Fruit fly (Drosophila melanogaster): ENCODE results near the gene CG8620.

CG8620 gene

DNA sequence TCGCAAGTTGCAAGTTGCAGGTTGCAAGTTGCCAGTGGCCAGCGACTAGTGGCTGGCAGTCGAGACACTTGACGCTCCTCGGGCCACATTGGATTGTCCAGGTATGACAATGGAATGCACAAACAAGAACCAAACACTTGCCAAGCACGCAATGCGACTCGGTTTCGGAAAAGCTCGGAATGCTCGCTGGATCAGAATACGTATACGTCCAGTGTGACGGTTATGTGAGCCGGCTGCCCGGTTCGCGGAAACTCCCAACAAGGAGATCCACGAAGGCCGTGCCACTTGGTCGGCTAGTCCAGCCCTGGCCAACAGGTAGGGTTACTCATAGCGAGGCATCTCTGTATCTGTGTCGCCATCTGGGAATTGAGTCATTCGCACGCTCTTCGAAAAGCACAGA lies 21.2 kb upstream of the CG8620 start:
- TF ChIP-seq usp (GFP tag; optimal IDR thresholded peaks at IDR 0.05) (no peak), Dll (optimal IDR thresholded peaks at IDR 0.05) (no peak), CG8478 (optimal IDR thresholded peaks at IDR 0.05) (no peak), psq (optimal IDR thresholded peaks at IDR 0.05) (no peak), EcR (GFP tag; optimal IDR thresholded peaks at IDR 0.05) (no peak), pan (optimal IDR thresholded peaks at IDR 0.05) (no peak)

DNA sequence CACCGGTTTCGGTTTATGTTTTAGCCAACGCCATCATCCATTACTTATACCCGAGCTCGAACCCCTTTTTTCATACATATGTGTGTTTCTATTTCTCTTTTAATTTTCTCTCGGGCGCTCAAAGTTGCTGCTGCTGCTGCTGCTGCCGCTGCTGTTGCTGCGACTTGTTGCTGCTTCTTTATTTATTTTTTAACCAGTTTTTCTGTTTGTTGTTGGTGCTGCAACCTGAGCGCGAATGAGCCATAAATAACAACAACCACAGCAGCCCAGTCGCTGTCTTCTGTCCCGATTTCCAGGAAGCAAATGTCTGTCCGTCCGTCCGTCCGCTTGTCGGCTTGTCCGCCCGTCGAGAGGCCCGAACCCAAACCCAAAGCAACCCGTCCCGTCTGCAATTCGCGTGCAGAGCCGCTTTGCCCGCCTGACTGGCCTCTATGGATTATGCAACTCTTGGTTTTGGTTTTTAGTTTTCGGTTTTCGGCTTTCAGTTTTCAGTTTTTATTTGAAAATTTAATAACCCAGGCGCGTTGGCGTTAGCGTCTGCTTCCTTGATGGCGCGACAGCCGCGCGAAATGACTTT lies 20.2 kb upstream of the CG8620 start:
- TF ChIP-seq Dll (optimal IDR thresholded peaks at IDR 0.05) = no peak
- TF ChIP-seq pan (optimal IDR thresholded peaks at IDR 0.05) = no peak
- TF ChIP-seq psq (optimal IDR thresholded peaks at IDR 0.05) = no peak
- TF ChIP-seq CG8478 (optimal IDR thresholded peaks at IDR 0.05) = no peak
- no peak for TF ChIP-seq usp (GFP tag; optimal IDR thresholded peaks at IDR 0.05)
- no peak for TF ChIP-seq EcR (GFP tag; optimal IDR thresholded peaks at IDR 0.05)

DNA sequence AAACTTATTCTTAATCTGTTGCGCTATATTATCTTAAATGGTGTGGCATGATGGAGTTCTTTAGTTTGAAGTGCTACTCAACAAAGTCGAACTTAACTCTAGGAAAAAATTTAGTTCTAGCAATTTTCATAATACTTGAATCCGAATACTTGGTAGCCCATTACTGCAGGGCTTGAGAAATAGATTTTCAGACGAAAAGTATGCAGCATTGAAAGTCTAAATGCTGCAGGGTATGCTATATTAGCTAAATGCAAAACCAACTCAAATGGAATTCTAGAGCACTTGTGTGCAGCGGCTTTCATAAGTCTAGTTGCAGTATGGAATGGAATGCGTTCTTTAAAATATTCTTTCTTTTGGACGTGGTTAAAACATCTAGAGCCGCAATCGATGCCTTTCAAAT lies 14.6 kb upstream of the CG8620 start:
- TF ChIP-seq usp (GFP tag; optimal IDR thresholded peaks at IDR 0.05) = no peak
- no peak for TF ChIP-seq psq (optimal IDR thresholded peaks at IDR 0.05)
- no peak for TF ChIP-seq EcR (GFP tag; optimal IDR thresholded peaks at IDR 0.05)
- TF ChIP-seq CG8478 (optimal IDR thresholded peaks at IDR 0.05) = no peak
- TF ChIP-seq pan (optimal IDR thresholded peaks at IDR 0.05) = no peak
- no peak for TF ChIP-seq Dll (optimal IDR thresholded peaks at IDR 0.05)

DNA sequence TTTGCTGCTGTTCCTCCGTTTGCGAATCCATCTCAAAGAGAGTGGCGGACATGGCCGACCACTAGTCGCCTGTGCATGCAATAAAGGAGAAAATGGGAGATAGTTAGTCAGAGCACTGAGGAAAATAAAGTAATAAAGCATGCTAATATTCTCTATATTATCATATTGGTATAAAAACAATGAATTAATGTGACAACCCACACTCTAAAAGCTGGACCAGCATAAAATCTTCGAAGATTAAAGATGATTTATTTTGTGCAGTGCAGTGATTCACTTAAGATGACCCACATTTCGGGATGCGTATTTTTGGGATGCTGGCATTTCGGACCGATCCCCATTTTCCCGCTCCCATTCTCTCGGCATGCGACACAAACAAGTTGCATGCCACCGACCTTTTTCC lies 10.1 kb upstream of the CG8620 start:
- TF ChIP-seq EcR (GFP tag; optimal IDR thresholded peaks at IDR 0.05) (no peak), Dll (optimal IDR thresholded peaks at IDR 0.05) (no peak), usp (GFP tag; optimal IDR thresholded peaks at IDR 0.05) (no peak), pan (optimal IDR thresholded peaks at IDR 0.05) (no peak), CG8478 (optimal IDR thresholded peaks at IDR 0.05) (no peak), psq (optimal IDR thresholded peaks at IDR 0.05) (no peak)

DNA sequence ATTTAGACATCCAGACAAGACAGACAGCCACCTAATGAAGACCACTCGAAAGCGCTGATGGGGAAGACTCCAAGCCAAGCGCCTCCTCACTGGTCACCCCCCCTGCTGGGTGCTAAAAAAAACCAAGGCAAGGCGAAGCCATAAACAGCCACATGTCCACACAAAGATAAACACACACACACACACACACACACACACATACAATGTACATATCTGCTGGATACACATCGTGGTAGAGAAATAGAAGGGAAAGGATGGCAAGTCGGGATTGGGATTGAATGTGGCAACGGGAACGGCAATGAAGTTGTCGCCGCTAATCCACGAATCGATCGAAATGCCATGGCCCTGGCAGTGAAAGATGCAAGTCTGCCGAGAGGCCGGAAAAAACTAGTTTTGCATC lies 8.5 kb upstream of the CG8620 start:
- no peak for TF ChIP-seq pan (optimal IDR thresholded peaks at IDR 0.05)
- no peak for TF ChIP-seq psq (optimal IDR thresholded peaks at IDR 0.05)
- no peak for TF ChIP-seq Dll (optimal IDR thresholded peaks at IDR 0.05)
- no peak for TF ChIP-seq EcR (GFP tag; optimal IDR thresholded peaks at IDR 0.05)
- TF ChIP-seq usp (GFP tag; optimal IDR thresholded peaks at IDR 0.05) = no peak
- TF ChIP-seq CG8478 (optimal IDR thresholded peaks at IDR 0.05) = no peak

DNA sequence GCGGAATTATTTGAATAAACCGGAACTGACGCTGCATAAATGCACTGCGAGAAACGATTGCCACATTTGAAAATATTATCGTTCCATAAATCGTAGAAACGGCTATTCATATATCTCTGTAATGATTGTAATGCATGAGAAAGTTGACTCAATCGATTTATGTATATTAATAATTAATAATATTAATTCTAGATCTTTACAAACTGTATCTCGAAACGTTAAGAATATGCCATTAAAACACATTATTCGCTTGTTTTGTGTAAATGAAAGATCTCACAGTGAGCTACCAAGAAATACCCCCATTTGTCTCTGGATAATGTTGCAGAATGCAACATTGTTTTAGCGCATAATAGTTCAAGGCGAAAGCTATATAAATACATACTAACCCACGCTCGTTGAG lies 8.1 kb upstream of the CG8620 start:
- TF ChIP-seq pan (optimal IDR thresholded peaks at IDR 0.05) (no peak), Dll (optimal IDR thresholded peaks at IDR 0.05) (no peak), EcR (GFP tag; optimal IDR thresholded peaks at IDR 0.05) (no peak), usp (GFP tag; optimal IDR thresholded peaks at IDR 0.05) (no peak), CG8478 (optimal IDR thresholded peaks at IDR 0.05) (no peak), psq (optimal IDR thresholded peaks at IDR 0.05) (no peak)

DNA sequence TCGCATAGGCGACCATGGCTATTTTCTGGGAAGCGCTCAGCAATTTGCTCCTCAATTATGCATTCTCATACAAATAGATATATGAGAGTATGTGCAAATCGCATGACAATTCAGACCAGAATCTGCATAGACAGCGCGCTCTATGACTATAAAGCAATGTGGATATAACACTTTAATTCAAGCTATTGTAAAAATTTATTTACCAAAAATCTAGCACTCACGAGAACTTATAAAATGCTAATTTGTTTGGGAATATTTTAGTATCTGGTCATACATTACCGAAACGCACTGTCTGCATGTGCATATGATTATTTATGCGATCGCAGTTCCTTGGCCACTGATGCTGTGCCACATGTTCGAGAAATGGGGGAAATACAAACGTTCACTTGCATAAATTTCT lies 7.0 kb upstream of the CG8620 start:
- TF ChIP-seq Dll (optimal IDR thresholded peaks at IDR 0.05) = no peak
- no peak for TF ChIP-seq EcR (GFP tag; optimal IDR thresholded peaks at IDR 0.05)

DNA sequence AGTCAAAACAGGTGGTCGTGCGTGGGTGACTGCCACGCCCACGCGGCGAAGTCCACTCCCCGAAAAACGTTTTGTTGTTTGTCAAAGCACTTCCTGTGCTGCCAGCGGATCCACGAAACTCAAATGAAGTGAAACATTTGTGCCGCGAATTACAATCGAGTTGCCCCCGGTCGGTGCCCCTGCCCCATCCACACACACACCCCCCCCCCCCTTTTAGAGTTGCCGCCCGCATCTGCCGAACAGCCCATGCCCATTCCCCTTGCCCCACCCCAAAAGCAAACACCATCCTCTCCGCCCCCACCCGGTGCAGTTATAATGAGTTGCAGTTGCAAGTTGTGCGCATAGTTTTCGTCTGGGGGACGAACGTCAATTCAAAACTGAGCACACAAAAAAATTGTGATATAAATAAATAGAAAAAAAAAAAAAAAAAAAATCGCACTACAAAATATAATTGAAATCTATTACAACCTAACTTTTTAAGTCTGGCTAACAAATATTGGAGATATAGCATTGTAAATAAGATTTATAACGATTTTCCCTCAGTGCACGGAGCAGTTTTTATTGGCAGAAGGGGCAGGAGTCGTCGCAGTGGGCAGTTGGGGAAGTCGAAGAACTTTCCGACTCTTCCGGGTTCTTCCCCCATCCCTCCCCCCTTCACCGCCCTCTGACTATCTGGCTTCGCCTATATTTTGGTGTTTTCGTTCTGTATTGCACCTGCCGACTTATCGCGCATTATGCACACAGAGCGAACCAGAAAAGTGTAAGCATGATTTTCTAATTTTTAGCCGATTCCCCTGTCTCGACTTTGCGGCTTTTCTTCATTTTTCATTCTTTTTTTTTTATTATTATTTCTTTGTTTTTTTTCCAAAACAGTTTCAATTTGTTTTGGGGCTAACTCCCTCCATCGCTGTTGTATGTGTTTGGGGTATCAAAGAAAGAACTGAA lies 6.1 kb upstream of the CG8620 start:
- no peak for TF ChIP-seq pan (optimal IDR thresholded peaks at IDR 0.05)
- TF ChIP-seq EcR (GFP tag; optimal IDR thresholded peaks at IDR 0.05) = no peak

DNA sequence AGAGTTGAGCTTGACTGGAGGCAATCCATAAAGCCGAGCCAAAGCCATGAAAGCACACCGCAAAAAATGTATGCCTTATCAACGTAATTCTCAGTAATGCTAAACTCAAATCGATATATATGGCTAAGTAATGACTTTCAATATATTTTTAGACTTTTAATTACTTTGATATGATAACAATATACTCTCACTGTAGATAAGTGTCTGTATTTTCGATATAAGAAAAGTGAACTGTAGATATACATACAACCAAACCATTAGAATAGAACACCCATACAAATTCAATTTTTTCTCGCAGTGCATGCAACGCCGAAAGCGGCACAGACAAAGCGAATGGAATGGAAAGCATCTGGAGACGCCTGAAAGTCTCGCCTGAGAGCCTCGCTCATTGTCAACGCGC lies 4.3 kb upstream of the CG8620 start:
- TF ChIP-seq psq (optimal IDR thresholded peaks at IDR 0.05) (no peak), CG8478 (optimal IDR thresholded peaks at IDR 0.05) (no peak), usp (GFP tag; optimal IDR thresholded peaks at IDR 0.05) (no peak), EcR (GFP tag; optimal IDR thresholded peaks at IDR 0.05) (no peak), pan (optimal IDR thresholded peaks at IDR 0.05) (no peak), Dll (optimal IDR thresholded peaks at IDR 0.05) (no peak)

DNA sequence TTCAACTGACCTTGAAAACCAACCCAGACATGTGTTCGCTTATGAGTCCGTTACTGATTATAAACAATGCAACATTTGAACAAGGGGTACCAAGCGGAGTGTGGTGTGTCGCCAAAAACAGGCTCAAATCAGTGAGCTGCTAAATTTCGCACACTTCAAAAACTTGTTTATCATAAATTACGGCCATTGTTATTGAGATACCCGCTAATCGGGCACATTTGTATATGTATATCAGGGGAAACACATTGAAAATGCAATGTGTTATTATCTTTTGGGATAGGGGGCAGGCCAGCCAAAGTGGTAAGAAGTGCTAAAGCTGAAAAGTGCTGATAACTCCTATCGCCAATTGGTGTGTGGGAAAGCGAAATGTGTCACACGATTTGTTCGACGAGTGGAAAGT lies 3.6 kb upstream of the CG8620 start:
- TF ChIP-seq CG8478 (optimal IDR thresholded peaks at IDR 0.05) (no peak), usp (GFP tag; optimal IDR thresholded peaks at IDR 0.05) (no peak), pan (optimal IDR thresholded peaks at IDR 0.05) (no peak), psq (optimal IDR thresholded peaks at IDR 0.05) (no peak)

DNA sequence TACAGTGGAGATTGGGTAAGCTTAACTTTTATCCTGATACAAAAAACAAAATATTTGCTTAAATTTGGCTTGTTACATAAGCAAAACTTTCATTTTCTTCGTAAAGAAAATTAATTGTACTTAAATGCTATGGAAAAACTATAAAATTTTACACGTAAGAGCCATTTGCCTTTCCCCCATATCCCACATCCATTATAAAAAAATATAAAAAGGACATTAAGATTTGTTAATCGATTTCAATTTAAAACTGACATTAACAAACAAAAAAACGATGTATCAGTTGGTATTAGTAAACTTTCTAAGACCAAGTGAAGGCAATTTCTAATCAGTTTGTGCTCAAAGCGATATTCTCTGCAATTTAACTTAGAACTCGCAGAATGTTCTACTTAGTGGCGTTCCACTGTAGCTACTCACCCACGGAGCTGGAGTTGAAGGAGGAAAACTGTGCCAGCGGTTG lies 2.3 kb upstream of the CG8620 start:
- TF ChIP-seq Dll (optimal IDR thresholded peaks at IDR 0.05) (no peak), pan (optimal IDR thresholded peaks at IDR 0.05) (no peak), psq (optimal IDR thresholded peaks at IDR 0.05) (no peak), CG8478 (optimal IDR thresholded peaks at IDR 0.05) (no peak), usp (GFP tag; optimal IDR thresholded peaks at IDR 0.05) (no peak), EcR (GFP tag; optimal IDR thresholded peaks at IDR 0.05) (no peak)

DNA sequence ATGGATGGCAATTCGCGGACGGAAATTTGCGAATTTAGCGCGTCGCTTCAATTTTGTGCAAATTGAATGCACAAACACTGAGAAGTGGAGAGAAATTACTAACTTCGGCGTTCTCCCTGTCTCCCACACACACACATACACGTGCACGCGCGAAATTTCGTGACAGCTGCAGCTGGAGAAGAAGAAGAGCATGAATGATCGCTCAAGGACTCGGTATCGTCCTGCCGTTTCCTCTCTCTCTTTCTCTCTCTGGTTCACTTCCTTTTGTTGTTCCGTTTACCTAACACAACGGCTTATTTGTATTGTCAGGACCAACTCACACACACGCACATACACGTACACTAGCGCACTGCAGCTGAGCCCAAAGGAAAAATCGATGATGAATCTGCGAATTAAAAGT lies 1.7 kb upstream of the CG8620 start:
- TF ChIP-seq CG8478 (optimal IDR thresholded peaks at IDR 0.05) (no peak), psq (optimal IDR thresholded peaks at IDR 0.05) (no peak), EcR (GFP tag; optimal IDR thresholded peaks at IDR 0.05) (no peak), pan (optimal IDR thresholded peaks at IDR 0.05) (no peak), usp (GFP tag; optimal IDR thresholded peaks at IDR 0.05) (no peak), Dll (optimal IDR thresholded peaks at IDR 0.05) (no peak)
